Worm (Caenorhabditis elegans) whole organism, L1 larva: ENCODE results near the gene rabs-5.

Source experiments
- Y116A8C.19 ChIP-seq: sonication (generic microtip); optimal IDR thresholded peaks from 2 replicates; lab custom pipeline; 2016; ENCODE audit warnings: missing compliant biosample characterization, missing genetic modification characterization, borderline replicate concordance
- aha-1 ChIP-seq: fragments of 150-350 bp; optimal IDR thresholded peaks from 2 replicates; lab custom pipeline; 2014; ENCODE audit warnings: missing biosample characterization, missing genetic modification characterization
- alr-1 ChIP-seq: fragments of 200-800 bp; sonication (Bioruptor generic); optimal IDR thresholded peaks from 2 replicates; lab custom pipeline; 2018; ENCODE audit warnings: borderline replicate concordance, mild to moderate bottlenecking, missing genetic modification characterization, missing compliant biosample characterization
- blmp-1 ChIP-seq: fragments of 150-350 bp; optimal IDR thresholded peaks from 2 replicates; lab custom pipeline; 2014; ENCODE audit warnings: missing biosample characterization, missing genetic modification characterization
- ceh-8 ChIP-seq: fragments of 200-800 bp; sonication (Bioruptor generic); optimal IDR thresholded peaks from 2 replicates; lab custom pipeline; 2018; ENCODE audit warnings: mild to moderate bottlenecking, missing genetic modification characterization, moderate library complexity, missing compliant biosample characterization
- ceh-90 ChIP-seq: sonication (generic microtip); optimal IDR thresholded peaks from 2 replicates; lab custom pipeline; 2016; ENCODE audit warnings: missing genetic modification characterization, missing compliant biosample characterization
- efl-1 ChIP-seq, 4 experiments: fragments of 150-350 bp; optimal IDR thresholded peaks in 3 of 4; peaks in 1 of 4; 1 replicate in 1 of 4; 2 replicates in 3 of 4; lab custom pipeline; 2014; ENCODE audit warnings: missing biosample characterization in 2 of 4, missing genetic modification characterization in 2 of 4, missing genetic modification reagents in 2 of 4
- efl-3 ChIP-seq: fragments of 200-800 bp; sonication (Bioruptor generic); optimal IDR thresholded peaks from 2 replicates; lab custom pipeline; 2018; ENCODE audit warnings: mild to moderate bottlenecking, missing genetic modification characterization, missing compliant biosample characterization
- elt-2 ChIP-seq: sonication (generic microtip); optimal IDR thresholded peaks from 2 replicates; lab custom pipeline; 2016; ENCODE audit warnings: missing genetic modification characterization, mild to moderate bottlenecking, inconsistent platforms, missing compliant biosample characterization, missing genetic modification reagents
- elt-3 ChIP-seq, 6 experiments: fragments of 150-350 bp in 1 of 6; sonication (generic microtip); optimal IDR thresholded peaks; 2 replicates each; lab custom pipeline; 2017 to 2018; ENCODE audit warnings: missing biosample characterization in 6 of 6, missing genetic modification characterization in 6 of 6, inconsistent platforms in 1 of 6
- ets-5 ChIP-seq: fragments of 200-800 bp; sonication (Bioruptor generic); IDR thresholded peaks from 2 replicates; pipeline ENCODE4 v1.3.6; 2022; ENCODE audit warnings: missing genetic modification characterization, missing compliant biosample characterization
- fkh-8 ChIP-seq: sonication (generic microtip); optimal IDR thresholded peaks from 2 replicates; lab custom pipeline; 2016; ENCODE audit warnings: mild to moderate bottlenecking, missing genetic modification characterization, missing compliant biosample characterization
- fos-1 ChIP-seq: fragments of 150-350 bp; optimal IDR thresholded peaks from 2 replicates; lab custom pipeline; 2014; ENCODE audit warnings: missing biosample characterization, missing genetic modification characterization
- irx-1 ChIP-seq: sonication (generic microtip); optimal IDR thresholded peaks from 2 replicates; lab custom pipeline; 2016; ENCODE audit warnings: missing genetic modification characterization, missing compliant biosample characterization
- isw-1 ChIP-seq: fragments of 200-800 bp; sonication (Bioruptor generic); IDR thresholded peaks from 2 replicates; pipeline ENCODE4 v1.3.6; 2022; ENCODE audit warnings: missing genetic modification characterization, missing compliant biosample characterization
- jun-1 ChIP-seq: fragments of 150-350 bp; optimal IDR thresholded peaks from 2 replicates; lab custom pipeline; 2014; ENCODE audit warnings: missing biosample characterization, missing genetic modification reagents, missing genetic modification characterization
- lin-13 ChIP-seq: fragments of 150-350 bp; optimal IDR thresholded peaks from 2 replicates; lab custom pipeline; 2014; ENCODE audit warnings: missing biosample characterization, missing genetic modification reagents, missing genetic modification characterization
- lin-35 ChIP-seq, 2 experiments: fragments of 150-350 bp; optimal IDR thresholded peaks; 2 replicates each; lab custom pipeline; 2014; ENCODE audit warnings: missing biosample characterization in 2 of 2, missing genetic modification characterization in 2 of 2, missing genetic modification reagents in 2 of 2
- lir-3 ChIP-seq: sonication (generic microtip); optimal IDR thresholded peaks from 2 replicates; lab custom pipeline; 2016; ENCODE audit warnings: mild to moderate bottlenecking, missing genetic modification characterization, moderate library complexity, missing compliant biosample characterization; ENCODE audit not compliant: poor library complexity
- mef-2 ChIP-seq: fragments of 150-350 bp; optimal IDR thresholded peaks from 2 replicates; lab custom pipeline; 2014; ENCODE audit warnings: missing biosample characterization, missing genetic modification characterization
- mep-1 ChIP-seq: fragments of 150-350 bp; optimal IDR thresholded peaks from 2 replicates; lab custom pipeline; 2014; ENCODE audit warnings: missing biosample characterization, missing genetic modification characterization
- nhr-11 ChIP-seq: fragments of 150-350 bp; optimal IDR thresholded peaks from 2 replicates; lab custom pipeline; 2014; ENCODE audit warnings: missing biosample characterization, missing genetic modification characterization
- nhr-19 ChIP-seq: fragments of 200-800 bp; sonication (Bioruptor generic); conservative IDR thresholded peaks from 2 replicates; pipeline ENCODE4 v1.3.6; 2022; ENCODE audit warnings: missing genetic modification characterization, missing compliant biosample characterization
- nhr-20 ChIP-seq: sonication (generic microtip); optimal IDR thresholded peaks from 2 replicates; lab custom pipeline; 2016; ENCODE audit warnings: mild to moderate bottlenecking, missing genetic modification characterization, missing compliant biosample characterization
- nhr-47 ChIP-seq: sonication (generic microtip); optimal IDR thresholded peaks from 2 replicates; lab custom pipeline; 2016; ENCODE audit warnings: mild to moderate bottlenecking, missing genetic modification characterization, moderate library complexity, missing compliant biosample characterization
- nhr-76 ChIP-seq: sonication (generic microtip); optimal IDR thresholded peaks from 2 replicates; lab custom pipeline; 2017; ENCODE audit warnings: missing biosample characterization, missing genetic modification characterization
- nhr-77 ChIP-seq: fragments of 150-350 bp; optimal IDR thresholded peaks from 2 replicates; lab custom pipeline; 2014; ENCODE audit warnings: missing biosample characterization, missing genetic modification characterization
- nhr-84 ChIP-seq: sonication (generic microtip); optimal IDR thresholded peaks from 2 replicates; lab custom pipeline; 2017; ENCODE audit warnings: missing biosample characterization, missing genetic modification characterization
- nhr-85 ChIP-seq: sonication (generic microtip); peaks from one replicate; lab custom pipeline; 2016; ENCODE audit warnings: missing genetic modification characterization, inconsistent platforms, missing compliant biosample characterization
- nhr-90 ChIP-seq: sonication (generic microtip); optimal IDR thresholded peaks from 2 replicates; lab custom pipeline; 2016; ENCODE audit warnings: mild to moderate bottlenecking, missing genetic modification characterization, missing compliant biosample characterization; ENCODE audit not compliant: poor library complexity
- rnt-1 ChIP-seq: sonication (generic microtip); optimal IDR thresholded peaks from 2 replicates; lab custom pipeline; 2016; ENCODE audit warnings: mild to moderate bottlenecking, missing genetic modification characterization, moderate library complexity, missing compliant biosample characterization
- snpc-4 ChIP-seq: fragments of 150-350 bp; optimal IDR thresholded peaks from 2 replicates; lab custom pipeline; 2014; ENCODE audit warnings: missing biosample characterization, missing genetic modification characterization
- sptf-1 ChIP-seq: fragments of 150-350 bp; optimal IDR thresholded peaks from 2 replicates; lab custom pipeline; 2014; ENCODE audit warnings: missing biosample characterization, missing genetic modification characterization
- swsn-7 ChIP-seq: sonication (generic microtip); optimal IDR thresholded peaks from 2 replicates; lab custom pipeline; 2016; ENCODE audit warnings: missing genetic modification characterization, missing compliant biosample characterization
- unc-130 ChIP-seq: fragments of 150-350 bp; optimal IDR thresholded peaks from 2 replicates; lab custom pipeline; 2017; ENCODE audit warnings: missing biosample characterization, missing genetic modification characterization, inconsistent platforms
- unc-30 ChIP-seq: sonication (generic microtip); optimal IDR thresholded peaks from 2 replicates; lab custom pipeline; 2017; ENCODE audit warnings: missing biosample characterization, missing genetic modification characterization
- unc-86 ChIP-seq: sonication (generic microtip); optimal IDR thresholded peaks from 2 replicates; lab custom pipeline; 2016; ENCODE audit warnings: missing genetic modification characterization, missing compliant biosample characterization
- unc-98 ChIP-seq: fragments of 200-800 bp; sonication (Bioruptor generic); IDR thresholded peaks from 2 replicates; pipeline ENCODE4 v1.3.6; 2022; ENCODE audit warnings: missing genetic modification characterization, missing compliant biosample characterization
- xbp-1 ChIP-seq: sonication (generic microtip); optimal IDR thresholded peaks from 2 replicates; lab custom pipeline; 2016; ENCODE audit warnings: missing genetic modification characterization, missing compliant biosample characterization
- zip-4 ChIP-seq: fragments of 200-800 bp; sonication (Bioruptor generic); optimal IDR thresholded peaks from 2 replicates; lab custom pipeline; 2018; ENCODE audit warnings: mild to moderate bottlenecking, missing genetic modification characterization, moderate library complexity, missing compliant biosample characterization

rabs-5 gene

DNA sequence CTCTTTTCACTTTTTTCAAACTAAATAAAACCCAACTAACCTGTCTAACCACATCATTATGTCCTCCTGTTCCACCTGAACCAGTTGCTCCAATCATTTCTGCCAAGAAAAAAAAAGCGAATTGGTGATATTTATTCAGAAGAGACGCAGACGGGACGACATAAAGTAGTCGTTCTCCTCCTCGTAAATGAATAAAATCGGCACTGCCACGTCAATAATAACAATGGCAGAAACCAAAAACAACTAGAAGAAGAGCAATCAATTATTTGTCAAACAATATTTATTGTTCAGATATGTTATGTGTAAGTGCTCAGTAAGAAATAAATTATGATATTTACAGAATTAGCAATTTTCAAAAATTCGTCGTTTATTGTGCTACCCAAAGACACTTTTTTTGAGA is at the start of gene rabs-5:
Gene rabs-5 (minus strand): TSS at position 101 of the 400 bp plus-strand sequence.
- no peak for TF ChIP-seq lir-3 (tag; lab: Kevin White, UChicago)
- no peak for TF ChIP-seq unc-130 (tag; lab: Kevin White, UChicago)
- TF ChIP-seq fkh-8 (tag; lab: Kevin White, UChicago): no peak
- no peak for TF ChIP-seq nhr-76 (tag; lab: Kevin White, UChicago)
- no peak for TF ChIP-seq ceh-90 (tag; lab: Kevin White, UChicago)
- TF ChIP-seq sptf-1 (tag; lab: Kevin White, UChicago): no peak
- no peak for TF ChIP-seq elt-3 (tag; optimal IDR thresholded peaks at IDR 0.05; lab: Kevin White, UChicago)
- TF ChIP-seq nhr-19 (GFP tag; lab: Robert Waterston, UW): no peak
- no peak for TF ChIP-seq nhr-90 (tag; lab: Kevin White, UChicago)
- no peak for TF ChIP-seq swsn-7 (tag; lab: Kevin White, UChicago)
- TF ChIP-seq nhr-47 (tag; lab: Kevin White, UChicago): no peak
- TF ChIP-seq Y116A8C.19 (tag; lab: Kevin White, UChicago): no peak
- TF ChIP-seq xbp-1 (tag; lab: Kevin White, UChicago): no peak
- TF ChIP-seq isw-1 (GFP tag; lab: Robert Waterston, UW): no peak
- TF ChIP-seq jun-1 (tag; lab: Kevin White, UChicago): no peak
- no peak for TF ChIP-seq efl-3 (GFP tag; lab: Kevin White, UChicago)
- TF ChIP-seq mep-1 (tag; lab: Kevin White, UChicago): no peak
- TF ChIP-seq unc-30: no peak
- no peak for TF ChIP-seq mef-2 (tag; lab: Kevin White, UChicago)
- TF ChIP-seq alr-1 (tag; lab: Kevin White, UChicago): no peak
- TF ChIP-seq, all 84 proteins: peak for 0

- no peak for TF ChIP-seq unc-86 (tag; lab: Kevin White, UChicago)
- no peak for TF ChIP-seq lin-35 (GFP tag; optimal IDR thresholded peaks at IDR 0.05; lab: Kevin White, UChicago)
- TF ChIP-seq ets-5 (GFP tag; lab: Robert Waterston, UW): no peak
- no peak for TF ChIP-seq nhr-85 (tag; lab: Kevin White, UChicago)
- TF ChIP-seq nhr-47 (tag; lab: Kevin White, UChicago): no peak
- TF ChIP-seq lin-13 (GFP tag; lab: Kevin White, UChicago): no peak
- no peak for TF ChIP-seq efl-3 (GFP tag; lab: Kevin White, UChicago)
- TF ChIP-seq rnt-1 (tag; lab: Kevin White, UChicago): no peak
- no peak for TF ChIP-seq zip-4
- TF ChIP-seq unc-98 (GFP tag; lab: Robert Waterston, UW): no peak
- no peak for TF ChIP-seq fos-1 (tag; lab: Kevin White, UChicago)
- TF ChIP-seq snpc-4: no peak
- TF ChIP-seq elt-2 (tag; lab: Kevin White, UChicago): no peak
- no peak for TF ChIP-seq elt-3 (tag; optimal IDR thresholded peaks at IDR 0.05; lab: Kevin White, UChicago)
- TF ChIP-seq efl-1 (optimal IDR thresholded peaks at IDR 0.05; lab: Kevin White, UChicago): no peak
- TF ChIP-seq efl-1 (GFP tag; optimal IDR thresholded peaks at IDR 0.05 in 1 of 2; lab: Kevin White, UChicago): no peak
- no peak for TF ChIP-seq unc-30
- TF ChIP-seq, all 84 proteins: peak for 0
Measured at ce11 chrIV:8157161-8157560, 49.8 kb upstream of the rabs-5 start, which contains the start of gene B0218.5. Gene B0218.5, minus strand, starts transcription at chrIV:8157261.

DNA sequence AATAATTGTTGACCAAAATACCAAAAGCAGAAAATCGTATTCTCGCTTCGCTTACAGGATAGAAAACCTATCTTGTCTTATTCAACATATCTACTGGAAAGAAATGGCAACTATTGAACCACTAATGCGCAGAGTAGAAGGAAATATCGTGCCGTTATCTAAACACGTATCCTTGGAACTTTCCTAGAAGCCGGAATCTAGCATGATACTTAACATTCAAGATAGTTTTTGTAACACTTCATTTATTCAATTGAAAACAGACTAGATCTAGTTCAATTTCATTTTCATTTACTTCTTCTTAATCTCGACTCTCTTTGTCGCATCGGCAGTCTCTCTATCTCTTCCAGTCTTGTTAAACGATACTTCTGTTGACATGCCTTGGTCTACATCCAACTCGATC is 47.6 kb upstream of the rabs-5 start:
- TF ChIP-seq ceh-90 (tag; lab: Kevin White, UChicago) (no peak), lin-13 (GFP tag; lab: Kevin White, UChicago) (no peak), zip-4 (no peak), nhr-20 (tag; lab: Kevin White, UChicago) (no peak), mep-1 (tag; lab: Kevin White, UChicago) (no peak), nhr-77 (no peak), nhr-85 (tag; lab: Kevin White, UChicago) (no peak), ceh-8 (no peak), blmp-1 (tag; lab: Kevin White, UChicago) (no peak), nhr-11 (no peak), aha-1 (tag; lab: Kevin White, UChicago) (no peak), fos-1 (tag; lab: Kevin White, UChicago) (no peak), irx-1 (tag; lab: Kevin White, UChicago) (no peak), nhr-84 (no peak), fkh-8 (tag; lab: Kevin White, UChicago) (no peak)
